Worm (Caenorhabditis elegans) whole organism, early embryonic: ENCODE measurements around the gene ZK666.4.

Experiments
- B0310.2 ChIP-seq: sonication (generic microtip); optimal IDR thresholded peaks from 2 replicates; lab custom pipeline; 2016; ENCODE audit warnings: mild to moderate bottlenecking, missing genetic modification characterization, missing compliant biosample characterization
- ama-1 ChIP-seq: fragments of 150-350 bp; optimal IDR thresholded peaks from 2 replicates; lab custom pipeline; 2014
- ceh-36 ChIP-seq: sonication (generic microtip); optimal IDR thresholded peaks from 2 replicates; lab custom pipeline; 2016; ENCODE audit warnings: missing genetic modification characterization, inconsistent platforms, missing compliant biosample characterization
- ets-7 ChIP-seq: sonication (generic microtip); optimal IDR thresholded peaks from 2 replicates; lab custom pipeline; 2016; ENCODE audit warnings: missing genotype, missing genetic modification characterization, missing compliant biosample characterization
- flt-1 ChIP-seq: fragments of 200-800 bp; sonication (Bioruptor generic); IDR thresholded peaks from 2 replicates; pipeline ENCODE4 v1.3.6; 2022; ENCODE audit warnings: missing genetic modification characterization, missing compliant biosample characterization
- hmbx-1 ChIP-seq: sonication (generic microtip); optimal IDR thresholded peaks from 2 replicates; lab custom pipeline; 2016; ENCODE audit warnings: mild to moderate bottlenecking, missing genetic modification characterization, missing compliant biosample characterization
- hmg-4 ChIP-seq: fragments of 200-800 bp; sonication (Bioruptor generic); optimal IDR thresholded peaks from 2 replicates; lab custom pipeline; 2018; ENCODE audit warnings: mild to moderate bottlenecking, missing genetic modification characterization, missing compliant biosample characterization
- scrt-1 ChIP-seq: fragments of 200-800 bp; sonication (Bioruptor generic); IDR thresholded peaks from 2 replicates; pipeline ENCODE4 v1.3.6; 2022; ENCODE audit warnings: missing genetic modification characterization, missing compliant biosample characterization
- tbx-37 ChIP-seq: fragments of 200-800 bp; sonication (Bioruptor generic); conservative IDR thresholded peaks from 2 replicates; pipeline ENCODE4 v1.3.6; 2022; ENCODE audit warnings: missing genetic modification reagents, missing genetic modification characterization, missing compliant biosample characterization

- no peak for TF ChIP-seq tbx-37 (GFP tag; lab: Robert Waterston, UW)
- TF ChIP-seq ama-1: no peak
- no peak for TF ChIP-seq flt-1 (GFP tag; lab: Robert Waterston, UW)
- no peak for TF ChIP-seq ets-7 (tag; lab: Kevin White, UChicago)
- peak; percentile 18 for TF ChIP-seq hmg-4
- TF ChIP-seq B0310.2: no peak
- TF ChIP-seq ceh-36: no peak
- no peak for TF ChIP-seq hmbx-1
- no peak for TF ChIP-seq scrt-1 (GFP tag; lab: Robert Waterston, UW)
These were observed 28.9 kb downstream of the ZK666.4 start for ce11 chrII:10505949-10506348.
